Fruit fly (Drosophila melanogaster) whole organism, embryonic: ENCODE measurements around the gene Aps.
A peak's percentile ranks its signal among the peaks of the same experiment; 100 is the strongest.

Experiments
- Ada2b ChIP-seq: fragments of 200-800 bp; sonication (Bioruptor generic); IDR thresholded peaks from 2 replicates; pipeline ENCODE4 v1.3.6; 2022; ENCODE audit warnings: missing biosample characterization, missing genetic modification characterization
- CG10209 ChIP-seq: fragments of 200-800 bp; sonication (Bioruptor generic); optimal IDR thresholded peaks from 3 replicates; lab custom pipeline; 2017; ENCODE audit warnings: missing biosample characterization, mild to moderate bottlenecking, missing genetic modification characterization, missing genetic modification reagents
- CG10431 ChIP-seq: fragments of 200-800 bp; sonication (Bioruptor generic); optimal IDR thresholded peaks from 3 replicates; lab custom pipeline; 2018; ENCODE audit warnings: missing biosample characterization, mild to moderate bottlenecking, missing genetic modification characterization
- CG11696 ChIP-seq: fragments of 200-800 bp; sonication (Bioruptor generic); IDR thresholded peaks from 2 replicates; pipeline ENCODE4 v1.3.6; 2022; ENCODE audit warnings: missing biosample characterization, missing genetic modification characterization
- CG12391 ChIP-seq: fragments of 200-800 bp; sonication (Bioruptor generic); optimal IDR thresholded peaks from 3 replicates; lab custom pipeline; 2018; ENCODE audit warnings: missing biosample characterization, mild to moderate bottlenecking, missing genetic modification characterization, moderate library complexity
- CG12769 ChIP-seq: fragments of 200-800 bp; sonication (Bioruptor generic); optimal IDR thresholded peaks from 2 replicates; lab custom pipeline; 2019; ENCODE audit warnings: missing biosample characterization, mild to moderate bottlenecking, missing genetic modification characterization, moderate library complexity
- CG13296 ChIP-seq: fragments of 200-800 bp; sonication (Bioruptor generic); optimal IDR thresholded peaks from 3 replicates; lab custom pipeline; 2018; ENCODE audit warnings: missing biosample characterization, mild to moderate bottlenecking, missing genetic modification characterization
- CG14860 ChIP-seq: fragments of 200-800 bp; sonication (Bioruptor generic); IDR thresholded peaks from 3 replicates; pipeline ENCODE4 v1.3.6; 2022; ENCODE audit warnings: missing biosample characterization, missing genetic modification characterization; ENCODE audit not compliant: partially characterized antibody
- CG14965 ChIP-seq: fragments of 200-800 bp; sonication (Bioruptor generic); optimal IDR thresholded peaks from 2 replicates; lab custom pipeline; 2016; ENCODE audit warnings: missing biosample characterization, missing genetic modification characterization, borderline replicate concordance
- CG15011 ChIP-seq: fragments of 200-800 bp; sonication (Bioruptor generic); optimal IDR thresholded peaks from 3 replicates; lab custom pipeline; 2018; ENCODE audit warnings: missing biosample characterization, mild to moderate bottlenecking, missing genetic modification characterization
- CG15479 ChIP-seq: fragments of 200-800 bp; sonication (Bioruptor generic); optimal IDR thresholded peaks from 3 replicates; lab custom pipeline; 2019; ENCODE audit warnings: missing biosample characterization, mild to moderate bottlenecking, missing genetic modification characterization, moderate library complexity
- CG15514 ChIP-seq: fragments of 200-800 bp; sonication (Bioruptor generic); optimal IDR thresholded peaks from 3 replicates; lab custom pipeline; 2017; ENCODE audit warnings: missing biosample characterization, missing genetic modification characterization, mild to moderate bottlenecking, moderate library complexity, missing genetic modification reagents
- CG1602 ChIP-seq: fragments of 200-800 bp; sonication (Bioruptor generic); optimal IDR thresholded peaks from 3 replicates; lab custom pipeline; 2016; ENCODE audit warnings: missing biosample characterization, missing genetic modification characterization
- CG18262 ChIP-seq: fragments of 200-800 bp; optimal IDR thresholded peaks from 3 replicates; lab custom pipeline; 2019; ENCODE audit warnings: missing biosample characterization, mild to moderate bottlenecking, missing genetic modification characterization, moderate library complexity
- CG18599 ChIP-seq: fragments of 200-800 bp; sonication (Bioruptor generic); optimal IDR thresholded peaks from 3 replicates; lab custom pipeline; 2017; ENCODE audit warnings: missing biosample characterization, missing genetic modification characterization, mild to moderate bottlenecking, moderate library complexity, missing genetic modification reagents
- CG2712 ChIP-seq: fragments of 200-800 bp; optimal IDR thresholded peaks from 3 replicates; lab custom pipeline; 2019; ENCODE audit warnings: missing biosample characterization, mild to moderate bottlenecking, missing genetic modification characterization, moderate library complexity
- CG2875 ChIP-seq: fragments of 200-800 bp; sonication (Bioruptor generic); optimal IDR thresholded peaks from 2 replicates; lab custom pipeline; 2017; ENCODE audit warnings: missing biosample characterization, mild to moderate bottlenecking, missing genetic modification characterization, missing genetic modification reagents
- CG3407 ChIP-seq: fragments of 200-800 bp; sonication (Bioruptor generic); optimal IDR thresholded peaks from 2 replicates; lab custom pipeline; 2018; ENCODE audit warnings: missing biosample characterization, mild to moderate bottlenecking, missing genetic modification characterization
- CG4360 ChIP-seq: fragments of 200-800 bp; sonication (Bioruptor generic); IDR thresholded peaks from 2 replicates; pipeline ENCODE4 v1.3.6; 2022; ENCODE audit warnings: missing biosample characterization, missing genetic modification characterization
- CG8388 ChIP-seq: fragments of 200-800 bp; sonication (Bioruptor generic); optimal IDR thresholded peaks from 2 replicates; lab custom pipeline; 2019; ENCODE audit warnings: missing biosample characterization, mild to moderate bottlenecking, missing genetic modification characterization, moderate library complexity
- CHES-1-like ChIP-seq: fragments of 200-800 bp; sonication (Bioruptor generic); optimal IDR thresholded peaks from 2 replicates; lab custom pipeline; 2016; ENCODE audit warnings: missing biosample characterization, missing genetic modification characterization
- Fer1 ChIP-seq: fragments of 200-800 bp; sonication (Bioruptor generic); optimal IDR thresholded peaks from 2 replicates; lab custom pipeline; 2017; ENCODE audit warnings: missing biosample characterization, mild to moderate bottlenecking, missing genetic modification characterization
- Fer3 ChIP-seq: fragments of 200-800 bp; sonication (Bioruptor generic); optimal IDR thresholded peaks from 2 replicates; lab custom pipeline; 2018; ENCODE audit warnings: missing biosample characterization, mild to moderate bottlenecking, missing genetic modification characterization, moderate library complexity
- Gug ChIP-seq: fragments of 200-800 bp; sonication (Bioruptor generic); IDR thresholded peaks from 4 replicates; pipeline ENCODE4 v1.3.6; 2022; ENCODE audit warnings: missing biosample characterization, missing genetic modification characterization
- HLH3B ChIP-seq: fragments of 200-800 bp; sonication (Bioruptor generic); IDR thresholded peaks from 2 replicates; pipeline ENCODE4 v1.3.6; 2022; ENCODE audit warnings: missing biosample characterization, missing genetic modification characterization
- HmgD ChIP-seq: fragments of 200-800 bp; sonication (Bioruptor generic); optimal IDR thresholded peaks from 3 replicates; lab custom pipeline; 2016; ENCODE audit warnings: missing biosample characterization, missing genetic modification characterization
- MBD-R2 ChIP-seq: fragments of 200-800 bp; sonication (Bioruptor generic); IDR thresholded peaks from 2 replicates; pipeline ENCODE4 v1.3.6; 2022; ENCODE audit warnings: missing biosample characterization, missing genetic modification characterization
- Max ChIP-seq: fragments of 200-800 bp; sonication (Bioruptor generic); optimal IDR thresholded peaks from 2 replicates; lab custom pipeline; 2016; ENCODE audit warnings: missing biosample characterization, mild to moderate bottlenecking, missing genetic modification characterization
- Med ChIP-seq: fragments of 200-800 bp; sonication (Bioruptor generic); peaks from one replicate; lab custom pipeline; 2016; ENCODE audit warnings: missing biosample characterization, missing genetic modification characterization, mild to moderate bottlenecking, inconsistent platforms, moderate library complexity
- Nf-YA ChIP-seq: fragments of 200-800 bp; sonication (Bioruptor generic); IDR thresholded peaks from 2 replicates; pipeline ENCODE4 v1.3.6; 2022; ENCODE audit warnings: missing biosample characterization, missing genetic modification characterization
- Ptx1 ChIP-seq: fragments of 200-800 bp; sonication (Bioruptor generic); IDR thresholded peaks from 2 replicates; pipeline ENCODE4 v1.3.6; 2022; ENCODE audit warnings: missing biosample characterization, missing genetic modification characterization
- Rfx ChIP-seq: fragments of 200-800 bp; sonication (Bioruptor generic); IDR thresholded peaks from 2 replicates; pipeline ENCODE4 v1.3.6; 2022; ENCODE audit warnings: missing biosample characterization, missing genetic modification characterization
- Six4 ChIP-seq: fragments of 200-800 bp; sonication (Bioruptor generic); optimal IDR thresholded peaks from 2 replicates; lab custom pipeline; 2016; ENCODE audit warnings: missing biosample characterization, missing genetic modification characterization
- Xbp1 ChIP-seq: fragments of 200-800 bp; sonication (Bioruptor generic); optimal IDR thresholded peaks from 3 replicates; lab custom pipeline; 2016; ENCODE audit warnings: missing biosample characterization, mild to moderate bottlenecking, missing genetic modification characterization
- chm ChIP-seq: fragments of 200-800 bp; sonication (Bioruptor generic); IDR thresholded peaks from 2 replicates; pipeline ENCODE4 v1.3.6; 2022; ENCODE audit warnings: missing biosample characterization, missing genetic modification characterization
- crc ChIP-seq: fragments of 200-800 bp; sonication (Bioruptor generic); optimal IDR thresholded peaks from 2 replicates; lab custom pipeline; 2016; ENCODE audit warnings: missing biosample characterization, missing genetic modification characterization
- dimm ChIP-seq: fragments of 200-800 bp; sonication (Bioruptor generic); IDR thresholded peaks from 2 replicates; pipeline ENCODE4 v1.3.6; 2022; ENCODE audit warnings: missing biosample characterization, missing genetic modification characterization
- dpn ChIP-seq, 2 experiments: fragments of 200-800 bp; sonication (Bioruptor generic); optimal IDR thresholded peaks; 3 replicates each; lab custom pipeline; 2016; ENCODE audit warnings: missing biosample characterization in 2 of 2, missing genetic modification characterization in 2 of 2
- esg ChIP-seq: fragments of 200-800 bp; sonication (Bioruptor generic); conservative IDR thresholded peaks from 2 replicates; pipeline ENCODE4 v1.3.6; 2022; ENCODE audit warnings: missing biosample characterization, missing genetic modification characterization
- grn ChIP-seq: fragments of 200-800 bp; sonication (Bioruptor generic); optimal IDR thresholded peaks from 3 replicates; lab custom pipeline; 2017; ENCODE audit warnings: missing biosample characterization, missing genetic modification characterization
- hth ChIP-seq: fragments of >200 bp; optimal IDR thresholded peaks from 2 replicates; lab custom pipeline; 2017; ENCODE audit warnings: inconsistent platforms
- ind ChIP-seq: fragments of 200-800 bp; sonication (Bioruptor generic); optimal IDR thresholded peaks from 3 replicates; lab custom pipeline; 2016; ENCODE audit warnings: missing biosample characterization, missing genetic modification characterization
- jumu ChIP-seq: fragments of 200-800 bp; sonication (Bioruptor generic); optimal IDR thresholded peaks from 3 replicates; lab custom pipeline; 2016; ENCODE audit warnings: missing biosample characterization, missing genetic modification characterization
- lab ChIP-seq: fragments of 200-800 bp; sonication (Bioruptor generic); optimal IDR thresholded peaks from 3 replicates; lab custom pipeline; 2017; ENCODE audit warnings: missing biosample characterization, missing genetic modification characterization, mild to moderate bottlenecking, moderate library complexity, missing genetic modification reagents
- p53 ChIP-seq: fragments of 200-800 bp; sonication (Bioruptor generic); optimal IDR thresholded peaks from 2 replicates; lab custom pipeline; 2016; ENCODE audit warnings: missing biosample characterization, missing genetic modification characterization
- pita ChIP-seq: fragments of 200-800 bp; sonication (Bioruptor generic); optimal IDR thresholded peaks from 2 replicates; lab custom pipeline; 2017; ENCODE audit warnings: missing biosample characterization, mild to moderate bottlenecking, missing genetic modification characterization
- pum ChIP-seq: fragments of 200-800 bp; sonication (Bioruptor generic); optimal IDR thresholded peaks from 2 replicates; lab custom pipeline; 2016; ENCODE audit warnings: missing biosample characterization, missing genetic modification characterization
- row ChIP-seq: fragments of 200-800 bp; sonication (Bioruptor generic); IDR thresholded peaks from 3 replicates; pipeline ENCODE4 v1.3.6; 2022; ENCODE audit warnings: missing biosample characterization, missing genetic modification characterization
- tap ChIP-seq: fragments of 200-800 bp; optimal IDR thresholded peaks from 3 replicates; lab custom pipeline; 2019; ENCODE audit warnings: missing biosample characterization, mild to moderate bottlenecking, missing genetic modification characterization, moderate library complexity

Gene Aps

dm6 chr3L:10855419-10856213 lies 43.3 kb downstream of the Aps start (continued):
- peak; percentile 95 for TF ChIP-seq CG18262
- TF ChIP-seq Xbp1 (GFP tag; lab: Kevin White, UChicago) = peak; percentile 81
- peak; percentile 47 for TF ChIP-seq grn (GFP tag; lab: Kevin White, UChicago)
- no peak for TF ChIP-seq crc (GFP tag; lab: Kevin White, UChicago)
- TF ChIP-seq CG2875 (GFP tag; lab: Kevin White, UChicago) = peak; percentile 84
- TF ChIP-seq CG12391 (tag; lab: Kevin White, UChicago) = peak; percentile 94
- TF ChIP-seq CG1602 (GFP tag; lab: Kevin White, UChicago) = peak; percentile 85
- TF ChIP-seq CG15514 (GFP tag; lab: Kevin White, UChicago) = peak; percentile 63
- peak in 1 of 2 experiments; percentile 84 for TF ChIP-seq dpn (GFP tag; optimal IDR thresholded peaks at IDR 0.05; lab: Kevin White, UChicago)
- peak; percentile 82 for TF ChIP-seq ind (GFP tag; lab: Kevin White, UChicago)
- TF ChIP-seq dimm = peak; percentile 51; the same call in 1 of the 2 replicates
- TF ChIP-seq CG10209 (GFP tag; lab: Kevin White, UChicago) = peak; percentile 89
- peak; percentile 13 for TF ChIP-seq pum (GFP tag; lab: Kevin White, UChicago)
- peak; percentile 94 for TF ChIP-seq row (GFP tag; lab: Robert Waterston, UW)
- TF ChIP-seq CG2712 (tag; lab: Kevin White, UChicago) = peak; percentile 95
- peak; percentile 79 for TF ChIP-seq CG3407 (GFP tag; lab: Kevin White, UChicago)
- TF ChIP-seq CG14965 (GFP tag; lab: Kevin White, UChicago) = no peak
- TF ChIP-seq p53 = no peak
- no peak for TF ChIP-seq CHES-1-like
- no peak for TF ChIP-seq jumu
- peak; percentile 92 for TF ChIP-seq lab (GFP tag; lab: Kevin White, UChicago)
- 0 out of 2 replicates have a peak, but pooled peaks have one; percentile 44 for TF ChIP-seq chm (GFP tag; lab: Robert Waterston, UW)
- TF ChIP-seq Gug (GFP tag; lab: Robert Waterston, UW) = peak; percentile 84
- no peak for TF ChIP-seq HmgD
- TF ChIP-seq CG15479 (GFP tag; lab: Kevin White, UChicago) = peak; percentile 36
- TF ChIP-seq CG18599 (GFP tag; lab: Kevin White, UChicago) = peak; percentile 93
- TF ChIP-seq HLH3B (GFP tag; lab: Robert Waterston, UW) = peak; percentile 88
- TF ChIP-seq Ada2b (GFP tag; lab: Robert Waterston, UW) = peak; percentile 83
- TF ChIP-seq Med (GFP tag; lab: Kevin White, UChicago) = peak; percentile 59
- TF ChIP-seq Ptx1 (GFP tag; lab: Robert Waterston, UW) = peak; percentile 93
- TF ChIP-seq pita = no peak
- peak; percentile 32 for TF ChIP-seq Max (GFP tag; lab: Kevin White, UChicago)
- TF ChIP-seq CG15011 (GFP tag; lab: Kevin White, UChicago) = peak; percentile 73
- TF ChIP-seq hth (lab: Kevin White, UChicago) = no peak
- peak; percentile 14; the same call in 1 of the 2 replicates for TF ChIP-seq Nf-YA
- TF ChIP-seq Fer3 (tag; lab: Kevin White, UChicago) = peak; percentile 78
- no peak for TF ChIP-seq CG12769 (tag; lab: Kevin White, UChicago)
- TF ChIP-seq CG8388 = peak; percentile 84
- TF ChIP-seq CG13296 (GFP tag; lab: Kevin White, UChicago) = peak; percentile 87
- TF ChIP-seq Fer1 (GFP tag; lab: Kevin White, UChicago) = peak; percentile 89
- peak; percentile 80 for TF ChIP-seq Six4
- peak; percentile 48 for TF ChIP-seq CG4360
- TF ChIP-seq esg = peak; percentile 82
- peak; percentile 86 for TF ChIP-seq tap
- TF ChIP-seq CG14860 = no peak
- TF ChIP-seq CG10431 (GFP tag; lab: Kevin White, UChicago) = peak; percentile 54
- 0 out of 2 replicates have a peak, but pooled peaks have one; percentile 39 for TF ChIP-seq CG11696 (GFP tag; lab: Robert Waterston, UW)
- peak; percentile 75 for TF ChIP-seq Rfx (GFP tag; lab: Robert Waterston, UW)
- peak; percentile 50; the same call in 1 of the 2 replicates for TF ChIP-seq MBD-R2 (GFP tag; lab: Robert Waterston, UW)
